Worm (Caenorhabditis elegans) whole organism, early embryonic: ENCODE results near the gene C35D10.8.

Experiments used
- F13C5.2 ChIP-seq: sonication (generic microtip); optimal IDR thresholded peaks from 2 replicates; lab custom pipeline; 2017; ENCODE audit warnings: mild to moderate bottlenecking, missing genetic modification characterization, inconsistent platforms, missing compliant biosample characterization
- ama-1 ChIP-seq: fragments of 150-350 bp; optimal IDR thresholded peaks from 2 replicates; lab custom pipeline; 2014
- ets-7 ChIP-seq: sonication (generic microtip); optimal IDR thresholded peaks from 2 replicates; lab custom pipeline; 2016; ENCODE audit warnings: missing genotype, missing genetic modification characterization, missing compliant biosample characterization
- flt-1 ChIP-seq: fragments of 200-800 bp; sonication (Bioruptor generic); IDR thresholded peaks from 2 replicates; pipeline ENCODE4 v1.3.6; 2022; ENCODE audit warnings: missing genetic modification characterization, missing compliant biosample characterization
- hmbx-1 ChIP-seq: sonication (generic microtip); optimal IDR thresholded peaks from 2 replicates; lab custom pipeline; 2016; ENCODE audit warnings: mild to moderate bottlenecking, missing genetic modification characterization, missing compliant biosample characterization
- sea-1 ChIP-seq: fragments of 200-800 bp; sonication (Bioruptor generic); conservative IDR thresholded peaks from 2 replicates; pipeline ENCODE4 v1.3.6; 2022; ENCODE audit warnings: missing genetic modification characterization, missing compliant biosample characterization
- tbx-37 ChIP-seq: fragments of 200-800 bp; sonication (Bioruptor generic); conservative IDR thresholded peaks from 2 replicates; pipeline ENCODE4 v1.3.6; 2022; ENCODE audit warnings: missing genetic modification reagents, missing genetic modification characterization, missing compliant biosample characterization

DNA sequence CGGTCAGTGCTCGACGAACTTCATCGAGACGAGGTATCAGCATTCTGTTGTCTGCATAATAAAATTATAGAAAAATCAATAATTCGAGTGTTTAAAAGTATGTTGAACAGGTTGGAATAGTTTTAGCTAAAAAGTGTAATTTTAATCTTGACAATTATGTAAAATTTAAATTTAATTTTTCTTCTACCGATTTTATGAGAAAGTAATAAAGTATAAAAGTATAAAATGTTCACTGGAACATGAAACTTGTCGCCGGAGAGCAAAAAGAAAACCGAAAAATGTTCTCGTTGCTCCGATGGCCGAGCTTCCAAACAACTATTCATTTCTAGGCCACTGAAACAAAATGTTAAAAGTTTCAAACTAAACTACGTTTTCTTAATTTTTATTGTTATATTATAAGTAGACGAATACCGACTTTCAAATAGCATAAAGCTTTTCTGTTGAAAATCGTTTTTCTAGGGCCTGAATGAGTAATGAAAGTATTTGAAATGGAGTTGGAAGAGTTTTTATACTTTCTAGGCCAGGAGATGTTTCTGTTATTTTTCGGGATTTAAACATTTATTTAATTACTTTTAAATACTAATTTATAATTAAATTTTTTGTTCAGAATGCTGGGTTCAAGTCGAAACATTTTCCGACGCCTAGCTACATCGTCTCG lies 6.9 kb downstream of the C35D10.8 start, which contains the start of the genes C35D10.10 and C35D10.5:
- TF ChIP-seq hmbx-1 (no peak), ama-1 (lab: Kevin White, UChicago) (no peak), F13C5.2 (tag; lab: Kevin White, UChicago) (no peak), sea-1 (GFP tag; lab: Robert Waterston, UW) (no peak), flt-1 (GFP tag; lab: Robert Waterston, UW) (no peak), tbx-37 (GFP tag; lab: Robert Waterston, UW) (no peak), ets-7 (no peak)
